Fruit fly (Drosophila melanogaster): ENCODE measurements around the gene FER.

Gene FER

DNA sequence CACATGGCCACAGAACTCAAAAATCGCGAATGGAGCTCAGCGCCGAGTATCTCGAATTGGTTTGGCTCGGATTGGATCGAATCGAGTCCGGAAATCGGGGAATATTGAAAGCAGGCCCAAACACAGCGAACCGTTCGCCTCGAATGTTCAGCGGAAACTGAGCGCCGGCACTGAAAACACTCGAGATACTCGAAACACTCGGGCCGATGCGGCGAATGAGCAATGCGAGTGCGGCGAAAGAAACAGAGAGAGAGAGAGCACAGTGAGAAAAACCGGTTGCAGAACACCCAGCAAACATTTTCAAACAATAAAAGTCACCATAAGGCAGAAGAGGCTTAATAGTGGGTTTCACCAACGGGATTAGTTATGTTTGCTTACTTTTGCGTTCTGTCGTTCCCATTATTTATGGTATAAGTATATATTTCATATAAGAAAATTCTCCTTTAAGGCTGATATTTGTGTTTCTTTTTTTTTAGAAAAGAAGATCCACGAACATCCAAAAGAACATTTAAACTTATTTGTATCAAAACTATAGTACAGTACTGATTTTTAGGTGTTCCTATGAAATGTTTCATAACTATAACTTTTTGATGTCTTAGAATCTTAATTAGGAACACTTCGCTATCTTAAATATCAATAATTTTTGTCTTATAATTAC, at the start of gene FER (continued):
- no peak for TF ChIP-seq CG7928 (GFP tag; optimal IDR thresholded peaks at IDR 0.05)
- TF ChIP-seq HmgZ (tag; optimal IDR thresholded peaks at IDR 0.05), result peak; percentile 63
- TF ChIP-seq CG10274 (GFP tag; optimal IDR thresholded peaks at IDR 0.05), result no peak
- TF ChIP-seq CG5953 (GFP tag; IDR thresholded peaks at IDR 0.05), result peak; percentile 22; the same call in 1 of the 2 replicates
- no peak for TF ChIP-seq Ets97D (GFP tag; optimal IDR thresholded peaks at IDR 0.05)
- TF ChIP-seq row (GFP tag; IDR thresholded peaks at IDR 0.05), result peak; percentile 82
- TF ChIP-seq MESR4 (GFP tag; optimal IDR thresholded peaks at IDR 0.05), result peak; percentile 2
- no peak for TF ChIP-seq Fer2 (tag; optimal IDR thresholded peaks at IDR 0.05)
- TF ChIP-seq CTCF (GFP tag; optimal IDR thresholded peaks at IDR 0.05), result no peak
- TF ChIP-seq CG1024 (GFP tag; IDR thresholded peaks at IDR 0.05), result peak; percentile 2; the same call in 1 of the 2 replicates
- TF ChIP-seq otp (GFP tag; IDR thresholded peaks at IDR 0.05), result peak; percentile 57; the same call in 2 of the 3 replicates
- TF ChIP-seq CG12104 (GFP tag; optimal IDR thresholded peaks at IDR 0.05), result no peak
- TF ChIP-seq CG16779 (GFP tag; IDR thresholded peaks at IDR 0.05), result peak; percentile 64; the same call in 1 of the 2 replicates
- TF ChIP-seq Spps (tag; optimal IDR thresholded peaks at IDR 0.05), result no peak
- peak; percentile 21 for TF ChIP-seq CG8944 (GFP tag; optimal IDR thresholded peaks at IDR 0.05)
- TF ChIP-seq ERR (GFP tag; optimal IDR thresholded peaks at IDR 0.05), result peak; percentile 36
- peak; percentile 80 for TF ChIP-seq bbx (GFP tag; IDR thresholded peaks at IDR 0.05; ENCODE audit: partially characterized antibody)
- TF ChIP-seq CG9215 (GFP tag; IDR thresholded peaks at IDR 0.05), result no peak
- no peak for TF ChIP-seq CG8281 (tag; optimal IDR thresholded peaks at IDR 0.05)
- TF ChIP-seq toy (GFP tag; IDR thresholded peaks at IDR 0.05), result no peak
- no peak for TF ChIP-seq B-H1 (GFP tag; IDR thresholded peaks at IDR 0.05)
- no peak for TF ChIP-seq corto (GFP tag; optimal IDR thresholded peaks at IDR 0.05)
- TF ChIP-seq CG6654 (GFP tag; optimal IDR thresholded peaks at IDR 0.05), result no peak
- TF ChIP-seq lola (GFP tag; optimal IDR thresholded peaks at IDR 0.05), result no peak
- peak; percentile 24 for TF ChIP-seq CG11723 (GFP tag; optimal IDR thresholded peaks at IDR 0.05)
- TF ChIP-seq ftz-f1 (GFP tag; optimal IDR thresholded peaks at IDR 0.05), result peak; percentile 25
- peak; percentile 50 for TF ChIP-seq slbo (GFP tag; IDR thresholded peaks at IDR 0.05)
- peak; percentile 63 for TF ChIP-seq Asciz (GFP tag; optimal IDR thresholded peaks at IDR 0.05)
- TF ChIP-seq slou (GFP tag; optimal IDR thresholded peaks at IDR 0.05), result no peak
- TF ChIP-seq Myb (GFP tag; optimal IDR thresholded peaks at IDR 0.05), result no peak
- TF ChIP-seq CG12299 (tag; optimal IDR thresholded peaks at IDR 0.05), result peak; percentile 38
- TF ChIP-seq CG18599 (GFP tag; optimal IDR thresholded peaks at IDR 0.05), result peak; percentile 45
- peak; percentile 34 for TF ChIP-seq CG33213 (GFP tag; optimal IDR thresholded peaks at IDR 0.05)
- no peak for TF ChIP-seq Tbp (GFP tag; optimal IDR thresholded peaks at IDR 0.05)
- no peak for TF ChIP-seq bigmax (GFP tag; optimal IDR thresholded peaks at IDR 0.05)
- TF ChIP-seq mam (GFP tag; optimal IDR thresholded peaks at IDR 0.05), result no peak
- no peak for TF ChIP-seq Lhr (GFP tag; optimal IDR thresholded peaks at IDR 0.05)
- TF ChIP-seq Nf-YA (GFP tag; IDR thresholded peaks at IDR 0.05), result no peak
- TF ChIP-seq wdn (GFP tag; IDR thresholded peaks at IDR 0.05), result 0 out of 2 replicates have a peak, but pooled peaks have one; percentile 41
- TF ChIP-seq CG12236 (GFP tag; optimal IDR thresholded peaks at IDR 0.05), result no peak
- no peak for TF ChIP-seq croc (GFP tag; conservative IDR thresholded peaks at IDR 0.05)
- TF ChIP-seq CG1529 (GFP tag; optimal IDR thresholded peaks at IDR 0.05), result peak; percentile 35
- no peak for TF ChIP-seq bab2 (GFP tag; optimal IDR thresholded peaks at IDR 0.05)
- peak; percentile 1 for TF ChIP-seq CG11504 (tag; optimal IDR thresholded peaks at IDR 0.05)
- no peak for TF ChIP-seq dm (GFP tag; optimal IDR thresholded peaks at IDR 0.05)
- no peak for TF ChIP-seq Hr78 (GFP tag; optimal IDR thresholded peaks at IDR 0.05)
- TF ChIP-seq her (GFP tag; optimal IDR thresholded peaks at IDR 0.05), result peak; percentile 61
- no peak for TF ChIP-seq Atf-2 (GFP tag; optimal IDR thresholded peaks at IDR 0.05)
- TF ChIP-seq Oaz (GFP tag; IDR thresholded peaks at IDR 0.05), result no peak
- TF ChIP-seq Ravus (GFP tag; IDR thresholded peaks at IDR 0.05), result peak; percentile 38; the same call in 1 of the 2 replicates
- TF ChIP-seq CG6254 (GFP tag; optimal IDR thresholded peaks at IDR 0.05), result peak; percentile 52

Measured in whole organism, embryonic.